Fruit fly (Drosophila melanogaster): ENCODE data around the gene CG14671.

Gene CG14671

DNA sequence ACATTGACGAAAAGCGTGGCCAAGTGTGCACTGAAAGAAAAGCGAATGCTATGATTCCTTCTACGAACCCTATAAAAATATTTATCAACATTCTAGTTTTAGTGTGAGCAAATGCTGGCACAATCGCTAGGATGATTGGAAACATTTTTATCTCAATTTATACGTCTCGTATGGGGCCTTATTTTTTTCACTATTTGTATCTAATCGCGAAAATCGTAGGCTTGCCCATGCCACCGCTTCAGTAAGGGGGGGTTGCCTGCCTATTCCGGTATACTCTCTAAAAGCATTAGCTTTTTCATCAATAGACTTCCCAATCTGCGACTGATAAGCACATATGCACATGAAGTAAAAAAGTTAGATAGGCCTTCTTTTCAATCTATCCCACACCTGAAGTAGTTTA lies 1.0 kb upstream of the CG14671 start (continued):
- TF ChIP-seq CG2678 (tag; optimal IDR thresholded peaks at IDR 0.05) (peak; percentile 87), CG12299 (tag; optimal IDR thresholded peaks at IDR 0.05) (peak; percentile 11), CG42726 (GFP tag; IDR thresholded peaks at IDR 0.05; ENCODE audit: partially characterized antibody) (no peak), Vsx1 (GFP tag; optimal IDR thresholded peaks at IDR 0.05) (peak; percentile 66), CG33213 (GFP tag; optimal IDR thresholded peaks at IDR 0.05) (peak; percentile 59), klu (GFP tag; IDR thresholded peaks at IDR 0.05) (peak; percentile 45; the same call in 1 of the 2 replicates), ato (GFP tag; IDR thresholded peaks at IDR 0.05; ENCODE audit: partially characterized antibody) (no peak), Ets97D (GFP tag; optimal IDR thresholded peaks at IDR 0.05) (peak; percentile 38), CG8290 (GFP tag; optimal IDR thresholded peaks at IDR 0.05) (no peak), CG8290 (tag; optimal IDR thresholded peaks at IDR 0.05) (peak in 1 of 2 experiments; percentile 84), Mrtf (GFP tag; IDR thresholded peaks at IDR 0.05) (peak; percentile 81), Med (GFP tag) (peak; percentile 98), bcd (GFP tag; optimal IDR thresholded peaks at IDR 0.05) (peak; percentile 80), B-H2 (GFP tag; optimal IDR thresholded peaks at IDR 0.05) (peak; percentile 45), CG3726 (GFP tag; IDR thresholded peaks at IDR 0.05) (peak; percentile 72; the same call in 1 of the 3 replicates), ken (GFP tag; IDR thresholded peaks at IDR 0.05) (peak; percentile 92), CG8924 (tag; optimal IDR thresholded peaks at IDR 0.05) (peak; percentile 80), CG13894 (tag; optimal IDR thresholded peaks at IDR 0.05) (no peak), NFAT (GFP tag; IDR thresholded peaks at IDR 0.05) (peak; percentile 84), CG15696 (tag; optimal IDR thresholded peaks at IDR 0.05) (no peak), NC2β (GFP tag; optimal IDR thresholded peaks at IDR 0.05) (peak; percentile 63), sug (tag; optimal IDR thresholded peaks at IDR 0.05) (peak; percentile 95), CG12155 (GFP tag; optimal IDR thresholded peaks at IDR 0.05) (peak; percentile 52), crol (GFP tag; IDR thresholded peaks at IDR 0.05) (peak; percentile 39; the same call in 1 of the 2 replicates), CG7271 (tag; optimal IDR thresholded peaks at IDR 0.05) (no peak), nmo (GFP tag; optimal IDR thresholded peaks at IDR 0.05) (peak; percentile 81), dpn (GFP tag; optimal IDR thresholded peaks at IDR 0.05) (peak; percentile 57 to 74), gcm2 (GFP tag; optimal IDR thresholded peaks at IDR 0.05) (peak; percentile 67), CG17361 (GFP tag; IDR thresholded peaks at IDR 0.05) (peak; percentile 79), psq (GFP tag; optimal IDR thresholded peaks at IDR 0.05) (no peak), sisA (GFP tag; IDR thresholded peaks at IDR 0.05) (peak; percentile 86), dm (GFP tag; optimal IDR thresholded peaks at IDR 0.05) (peak; percentile 39), cato (GFP tag; optimal IDR thresholded peaks at IDR 0.05; ENCODE audit: borderline replicate concordance) (no peak), ATbp (GFP tag; optimal IDR thresholded peaks at IDR 0.05) (peak; percentile 84), CG11247 (GFP tag; IDR thresholded peaks at IDR 0.05) (peak; percentile 82), Doc2 (GFP tag; IDR thresholded peaks at IDR 0.05) (peak; percentile 79), tll (GFP tag; optimal IDR thresholded peaks at IDR 0.05) (no peak), Xbp1 (GFP tag; optimal IDR thresholded peaks at IDR 0.05) (peak; percentile 76), slp2 (GFP tag; optimal IDR thresholded peaks at IDR 0.05) (peak; percentile 54), CG18262 (tag; optimal IDR thresholded peaks at IDR 0.05) (peak; percentile 72), Ada2b (GFP tag; IDR thresholded peaks at IDR 0.05) (peak; percentile 91), Hmx (GFP tag; optimal IDR thresholded peaks at IDR 0.05) (no peak), Fer2 (tag; optimal IDR thresholded peaks at IDR 0.05) (peak; percentile 2), Drgx (GFP tag; IDR thresholded peaks at IDR 0.05) (peak; percentile 88), CG13424 (tag; optimal IDR thresholded peaks at IDR 0.05) (peak; percentile 79), p53 (GFP tag; optimal IDR thresholded peaks at IDR 0.05) (peak; percentile 10), Hr39 (optimal IDR thresholded peaks at IDR 0.05) (no peak), oc (tag; optimal IDR thresholded peaks at IDR 0.05) (peak; percentile 69), vvl (GFP tag; IDR thresholded peaks at IDR 0.05) (peak; percentile 95), BEAF-32 (GFP tag; optimal IDR thresholded peaks at IDR 0.05) (no peak), B-H1 (GFP tag; IDR thresholded peaks at IDR 0.05) (peak; percentile 84), CG33557 (GFP tag; optimal IDR thresholded peaks at IDR 0.05) (no peak)
